Worm (Caenorhabditis elegans): ENCODE measurements around the gene unc-60.

DNA sequence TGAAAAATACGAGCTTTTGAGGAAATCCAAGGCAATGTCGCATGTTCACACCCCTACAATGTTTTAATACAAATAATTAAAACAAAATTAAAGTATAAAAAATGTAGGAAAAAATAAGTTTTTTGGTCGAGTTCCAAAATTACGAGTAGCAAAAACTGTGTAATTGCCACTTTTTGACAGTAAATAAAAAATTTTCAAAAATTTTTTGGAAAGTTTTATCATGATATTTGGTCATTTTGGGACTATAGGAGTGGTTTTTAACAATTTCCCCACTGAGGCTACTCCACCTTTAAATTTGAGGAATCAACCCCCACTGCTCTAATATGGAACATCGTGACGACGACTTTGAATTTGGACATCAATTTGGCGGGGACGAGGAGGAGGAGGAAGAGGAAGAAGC lies 7.4 kb upstream of the unc-60 start, which contains the start of gene gid-8:
- TF ChIP-seq unc-62 (GFP tag; optimal IDR thresholded peaks at IDR 0.05): no peak
- no peak for TF ChIP-seq zag-1 (tag; optimal IDR thresholded peaks at IDR 0.05)
